Fruit fly (Drosophila melanogaster) whole organism, embryonic: ENCODE data around the gene Cul6.

Source experiments
- Asciz ChIP-seq: fragments of 200-800 bp; sonication (Bioruptor generic); optimal IDR thresholded peaks from 2 replicates; lab custom pipeline; 2017; ENCODE audit warnings: missing biosample characterization, mild to moderate bottlenecking, missing genetic modification characterization, missing genetic modification reagents
- Atf6 ChIP-seq: fragments of 200-800 bp; sonication (Bioruptor generic); IDR thresholded peaks from 2 replicates; pipeline ENCODE4 v1.3.6; 2022; ENCODE audit warnings: missing biosample characterization, missing genetic modification characterization
- BtbVII ChIP-seq: fragments of 200-800 bp; sonication (Bioruptor generic); optimal IDR thresholded peaks from 3 replicates; lab custom pipeline; 2017; ENCODE audit warnings: missing biosample characterization, mild to moderate bottlenecking, missing genetic modification characterization
- CG10543 ChIP-seq: fragments of 200-800 bp; sonication (Bioruptor generic); optimal IDR thresholded peaks from 3 replicates; lab custom pipeline; 2017; ENCODE audit warnings: missing biosample characterization, mild to moderate bottlenecking, missing genetic modification characterization, moderate library complexity
- CG11093 ChIP-seq: fragments of 200-800 bp; sonication (Bioruptor generic); IDR thresholded peaks from 3 replicates; pipeline ENCODE4 v1.3.6; 2022; ENCODE audit warnings: missing biosample characterization, missing genetic modification characterization
- CG11247 ChIP-seq: fragments of 200-800 bp; sonication (Bioruptor generic); IDR thresholded peaks from 2 replicates; pipeline ENCODE4 v1.3.6; 2022; ENCODE audit warnings: missing biosample characterization, missing genetic modification characterization
- CG11398 ChIP-seq: fragments of 200-800 bp; sonication (Bioruptor generic); optimal IDR thresholded peaks from 2 replicates; lab custom pipeline; 2016; ENCODE audit warnings: missing biosample characterization, missing genetic modification characterization
- CG14710 ChIP-seq: fragments of 200-800 bp; sonication (Bioruptor generic); optimal IDR thresholded peaks from 3 replicates; lab custom pipeline; 2019; ENCODE audit warnings: missing biosample characterization, mild to moderate bottlenecking, missing genetic modification characterization, moderate library complexity
- CG1603 ChIP-seq: fragments of 200-800 bp; sonication (Bioruptor generic); optimal IDR thresholded peaks from 2 replicates; lab custom pipeline; 2019; ENCODE audit warnings: missing biosample characterization, mild to moderate bottlenecking, missing genetic modification characterization, moderate library complexity
- CG16815 ChIP-seq: fragments of 200-800 bp; sonication (Bioruptor generic); optimal IDR thresholded peaks from 3 replicates; lab custom pipeline; 2017; ENCODE audit warnings: missing biosample characterization, mild to moderate bottlenecking, missing genetic modification characterization
- CG17361 ChIP-seq: fragments of 200-800 bp; sonication (Bioruptor generic); IDR thresholded peaks from 3 replicates; pipeline ENCODE4 v1.3.6; 2022; ENCODE audit warnings: missing biosample characterization, missing genetic modification characterization
- CG17802 ChIP-seq: fragments of 200-800 bp; sonication (Bioruptor generic); optimal IDR thresholded peaks from 2 replicates; lab custom pipeline; 2018; ENCODE audit warnings: missing biosample characterization, mild to moderate bottlenecking, missing genetic modification characterization, moderate library complexity
- CG17829 ChIP-seq: fragments of 200-800 bp; optimal IDR thresholded peaks from 2 replicates; lab custom pipeline; 2019; ENCODE audit warnings: missing biosample characterization, mild to moderate bottlenecking, missing genetic modification characterization, moderate library complexity
- CG2116 ChIP-seq: fragments of 200-800 bp; sonication (Bioruptor generic); optimal IDR thresholded peaks from 3 replicates; lab custom pipeline; 2018; ENCODE audit warnings: missing biosample characterization, mild to moderate bottlenecking, missing genetic modification characterization
- CG2712 ChIP-seq: fragments of 200-800 bp; optimal IDR thresholded peaks from 3 replicates; lab custom pipeline; 2019; ENCODE audit warnings: missing biosample characterization, mild to moderate bottlenecking, missing genetic modification characterization, moderate library complexity
- CG31224 ChIP-seq: fragments of 200-800 bp; sonication (Bioruptor generic); IDR thresholded peaks from 2 replicates; pipeline ENCODE4 v1.3.6; 2022; ENCODE audit warnings: missing biosample characterization, missing genetic modification characterization
- CG3163 ChIP-seq: fragments of 200-800 bp; sonication (Bioruptor generic); optimal IDR thresholded peaks from 3 replicates; lab custom pipeline; 2016; ENCODE audit warnings: missing biosample characterization, missing genetic modification characterization
- CG34422 ChIP-seq: fragments of 200-800 bp; sonication (Bioruptor generic); IDR thresholded peaks from 3 replicates; pipeline ENCODE4 v1.3.6; 2022; ENCODE audit warnings: missing biosample characterization, missing genetic modification characterization
- CG3995 ChIP-seq: fragments of 200-800 bp; sonication (Bioruptor generic); optimal IDR thresholded peaks from 3 replicates; lab custom pipeline; 2016; ENCODE audit warnings: missing biosample characterization, missing genetic modification characterization
- CG5953 ChIP-seq: fragments of 200-800 bp; sonication (Bioruptor generic); IDR thresholded peaks from 2 replicates; pipeline ENCODE4 v1.3.6; 2022; ENCODE audit warnings: missing biosample characterization, missing genetic modification characterization
- CG8944 ChIP-seq: fragments of 200-800 bp; sonication (Bioruptor generic); optimal IDR thresholded peaks from 3 replicates; lab custom pipeline; 2016; ENCODE audit warnings: missing biosample characterization, missing genetic modification characterization
- D19A ChIP-seq: fragments of 200-800 bp; optimal IDR thresholded peaks from 3 replicates; lab custom pipeline; 2019; ENCODE audit warnings: missing biosample characterization, mild to moderate bottlenecking, missing genetic modification characterization, moderate library complexity
- Dll ChIP-seq: fragments of 200-800 bp; sonication (Bioruptor generic); IDR thresholded peaks from 4 replicates; pipeline ENCODE4 v1.3.6; 2022; ENCODE audit warnings: missing biosample characterization, missing genetic modification characterization; ENCODE audit not compliant: partially characterized antibody
- Dref ChIP-seq: fragments of 200-800 bp; sonication (Bioruptor generic); IDR thresholded peaks from 2 replicates; pipeline ENCODE4 v1.3.6; 2022; ENCODE audit warnings: missing biosample characterization, missing genetic modification characterization
- Med ChIP-seq: fragments of 200-800 bp; sonication (Bioruptor generic); peaks from one replicate; lab custom pipeline; 2016; ENCODE audit warnings: missing biosample characterization, missing genetic modification characterization, mild to moderate bottlenecking, inconsistent platforms, moderate library complexity
- NfI ChIP-seq: fragments of 200-800 bp; sonication (Bioruptor generic); optimal IDR thresholded peaks from 3 replicates; lab custom pipeline; 2018; ENCODE audit warnings: missing biosample characterization, mild to moderate bottlenecking, missing genetic modification characterization, moderate library complexity
- Scr ChIP-seq: fragments of 200-800 bp; sonication (Bioruptor generic); IDR thresholded peaks from 2 replicates; pipeline ENCODE4 v1.3.6; 2022; ENCODE audit warnings: missing biosample characterization, missing genetic modification characterization; ENCODE audit not compliant: partially characterized antibody
- Sry-δ ChIP-seq: fragments of 200-800 bp; sonication (Bioruptor generic); optimal IDR thresholded peaks from 2 replicates; lab custom pipeline; 2016; ENCODE audit warnings: missing biosample characterization, missing genetic modification characterization
- Trl ChIP-seq, 3 experiments: fragments of >200 bp in 2 of 3; fragments of 200-800 bp in 1 of 3; sonication (Bioruptor generic) in 1 of 3; optimal IDR thresholded peaks; 2 replicates in 1 of 3; 3 replicates in 2 of 3; lab custom pipeline; 2016 to 2017; ENCODE audit warnings: missing biosample characterization in 1 of 3, missing genetic modification characterization in 1 of 3
- cg ChIP-seq: fragments of 200-800 bp; sonication (Bioruptor generic); optimal IDR thresholded peaks from 3 replicates; lab custom pipeline; 2019; ENCODE audit warnings: missing biosample characterization, mild to moderate bottlenecking, missing genetic modification characterization, moderate library complexity
- dimm ChIP-seq: fragments of 200-800 bp; sonication (Bioruptor generic); IDR thresholded peaks from 2 replicates; pipeline ENCODE4 v1.3.6; 2022; ENCODE audit warnings: missing biosample characterization, missing genetic modification characterization
- dmrt11E ChIP-seq: fragments of 200-800 bp; sonication (Bioruptor generic); optimal IDR thresholded peaks from 3 replicates; lab custom pipeline; 2018; ENCODE audit warnings: missing biosample characterization, mild to moderate bottlenecking, missing genetic modification characterization, moderate library complexity
- en ChIP-seq: fragments of 200-800 bp; sonication (Bioruptor generic); optimal IDR thresholded peaks from 2 replicates; lab custom pipeline; 2016; ENCODE audit warnings: missing biosample characterization, missing genetic modification characterization
- fd102C ChIP-seq: fragments of 200-800 bp; sonication (Bioruptor generic); optimal IDR thresholded peaks from 2 replicates; lab custom pipeline; 2018; ENCODE audit warnings: missing biosample characterization, mild to moderate bottlenecking, missing genetic modification characterization, moderate library complexity
- fd3F ChIP-seq: fragments of 200-800 bp; sonication (Bioruptor generic); optimal IDR thresholded peaks from 2 replicates; lab custom pipeline; 2018; ENCODE audit warnings: missing biosample characterization, mild to moderate bottlenecking, missing genetic modification characterization, moderate library complexity
- gem ChIP-seq: fragments of 200-800 bp; sonication (Bioruptor generic); optimal IDR thresholded peaks from 2 replicates; lab custom pipeline; 2019; ENCODE audit warnings: missing biosample characterization, mild to moderate bottlenecking, missing genetic modification characterization, moderate library complexity
- gt ChIP-seq: fragments of 200-800 bp; sonication (Bioruptor generic); IDR thresholded peaks from 2 replicates; pipeline ENCODE4 v1.3.6; 2022; ENCODE audit warnings: missing biosample characterization, missing genetic modification characterization
- hb ChIP-seq: fragments of 200-800 bp; sonication (Bioruptor generic); IDR thresholded peaks from 3 replicates; pipeline ENCODE4 v1.3.6; 2022; ENCODE audit warnings: missing biosample characterization, missing genetic modification characterization; ENCODE audit not compliant: partially characterized antibody
- lbe ChIP-seq: fragments of 200-800 bp; sonication (Bioruptor generic); optimal IDR thresholded peaks from 2 replicates; lab custom pipeline; 2016; ENCODE audit warnings: missing biosample characterization, mild to moderate bottlenecking, missing genetic modification characterization
- nau ChIP-seq: fragments of 200-800 bp; sonication (Bioruptor generic); optimal IDR thresholded peaks from 3 replicates; lab custom pipeline; 2017; ENCODE audit warnings: missing biosample characterization, mild to moderate bottlenecking, missing genetic modification characterization, missing genetic modification reagents
- nerfin-2 ChIP-seq: fragments of 200-800 bp; sonication (Bioruptor generic); IDR thresholded peaks from 2 replicates; pipeline ENCODE4 v1.3.6; 2022; ENCODE audit warnings: missing biosample characterization, missing genetic modification characterization; ENCODE audit not compliant: partially characterized antibody
- pho ChIP-seq: fragments of 200-800 bp; sonication (Bioruptor generic); optimal IDR thresholded peaks from 2 replicates; lab custom pipeline; 2016; ENCODE audit warnings: missing biosample characterization, missing genetic modification characterization
- ranshi ChIP-seq: fragments of 200-800 bp; sonication (Bioruptor generic); IDR thresholded peaks from 2 replicates; pipeline ENCODE4 v1.3.6; 2022; ENCODE audit warnings: missing biosample characterization, missing genetic modification characterization
- row ChIP-seq: fragments of 200-800 bp; sonication (Bioruptor generic); IDR thresholded peaks from 3 replicates; pipeline ENCODE4 v1.3.6; 2022; ENCODE audit warnings: missing biosample characterization, missing genetic modification characterization
- sc ChIP-seq, 3 experiments: fragments of >200 bp in 2 of 3; fragments of 200-800 bp in 1 of 3; sonication (Bioruptor generic) in 1 of 3; optimal IDR thresholded peaks; 2 replicates in 2 of 3; 3 replicates in 1 of 3; lab custom pipeline; 2017; ENCODE audit warnings: mild to moderate bottlenecking in 1 of 3, missing biosample characterization in 1 of 3, missing genetic modification characterization in 1 of 3, missing genetic modification reagents in 1 of 3

Gene Cul6

dm6 chr3L:13015195-13015822, 3.8 kb upstream of the Cul6 start, which contains the start of gene MICAL-like (continued):
- no peak for TF ChIP-seq gt (GFP tag; lab: Robert Waterston, UW)
- TF ChIP-seq CG34422 (GFP tag; lab: Robert Waterston, UW) = peak; percentile 27; the same call in 1 of the 3 replicates
- no peak for TF ChIP-seq BtbVII (GFP tag; lab: Kevin White, UChicago)
- TF ChIP-seq Med = peak; percentile 87
- TF ChIP-seq CG11093 (GFP tag; lab: Robert Waterston, UW) = no peak
- TF ChIP-seq CG10543 = no peak
- peak; percentile 39 for TF ChIP-seq NfI (GFP tag; lab: Kevin White, UChicago)
- TF ChIP-seq CG17802 (tag; lab: Kevin White, UChicago) = peak; percentile 42
- TF ChIP-seq CG3995 (GFP tag; lab: Kevin White, UChicago) = peak; percentile 89
- no peak for TF ChIP-seq CG16815 (GFP tag; lab: Kevin White, UChicago)
- TF ChIP-seq dimm (GFP tag; lab: Robert Waterston, UW) = no peak
- TF ChIP-seq fd3F (GFP tag; lab: Kevin White, UChicago) = no peak

DNA sequence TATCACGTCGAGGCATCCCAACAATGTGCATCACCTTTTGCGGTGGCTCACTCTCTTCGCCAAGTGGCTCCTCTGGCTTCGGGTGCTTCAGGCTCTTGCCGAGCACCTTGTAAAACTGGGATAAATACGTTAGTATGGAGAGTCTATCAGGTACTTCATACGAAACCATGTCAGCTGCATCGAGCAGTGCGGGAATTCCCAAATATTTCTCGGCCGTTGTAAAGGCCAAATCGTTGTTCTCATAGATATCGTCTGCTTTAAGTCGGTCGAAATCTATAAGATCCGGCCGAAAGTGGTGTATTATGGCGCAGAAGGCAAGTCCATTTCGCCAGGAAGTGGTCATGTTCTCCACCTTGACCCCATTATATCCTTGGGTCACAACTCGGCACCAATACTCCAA, 3.2 kb upstream of the Cul6 start:
- TF ChIP-seq hb (GFP tag; lab: Robert Waterston, UW) (0 out of 3 replicates have a peak, but pooled peaks have one; percentile 49), nau (GFP tag; lab: Kevin White, UChicago) (no peak)

dm6 chr3L:13007946-13008462, 3.5 kb downstream of the Cul6 start:
- peak; percentile 75 for TF ChIP-seq Dref (GFP tag; lab: Robert Waterston, UW)
- peak; percentile 30 for TF ChIP-seq CG14710 (tag; lab: Kevin White, UChicago)
- TF ChIP-seq CG3163 = no peak
- TF ChIP-seq CG17829 (tag; lab: Kevin White, UChicago) = peak; percentile 24
- no peak for TF ChIP-seq Asciz (GFP tag; lab: Kevin White, UChicago)
- peak; percentile 29 for TF ChIP-seq lbe (GFP tag; lab: Kevin White, UChicago)
- TF ChIP-seq CG11398 (GFP tag; lab: Kevin White, UChicago) = no peak
- no peak for TF ChIP-seq Atf6 (GFP tag; lab: Robert Waterston, UW)
- TF ChIP-seq CG17361 (GFP tag; lab: Robert Waterston, UW) = 0 out of 3 replicates have a peak, but pooled peaks have one; percentile 16
- peak; percentile 47 for TF ChIP-seq CG2712
- no peak for TF ChIP-seq pho (GFP tag; lab: Kevin White, UChicago)
- TF ChIP-seq NfI (GFP tag; lab: Kevin White, UChicago) = no peak
- TF ChIP-seq fd102C (GFP tag; lab: Kevin White, UChicago) = no peak
- TF ChIP-seq sc (optimal IDR thresholded peaks at IDR 0.05; lab: Kevin White, UChicago) = no peak
- TF ChIP-seq sc (GFP tag; optimal IDR thresholded peaks at IDR 0.05; lab: Kevin White, UChicago) = no peak
- no peak for TF ChIP-seq CG1603 (tag; lab: Kevin White, UChicago)
- TF ChIP-seq CG31224 (GFP tag; lab: Robert Waterston, UW) = no peak
- TF ChIP-seq nerfin-2 = peak; percentile 49
- peak; percentile 77 for TF ChIP-seq Scr (GFP tag; lab: Robert Waterston, UW)
- TF ChIP-seq ranshi (GFP tag; lab: Robert Waterston, UW) = peak; percentile 7; the same call in 1 of the 2 replicates
- peak; percentile 96 for TF ChIP-seq D19A (tag; lab: Kevin White, UChicago)
- peak; percentile 13 for TF ChIP-seq Sry-δ
- peak; percentile 42 for TF ChIP-seq gem (tag; lab: Kevin White, UChicago)
- TF ChIP-seq CG8944 (GFP tag; lab: Kevin White, UChicago) = no peak
- no peak for TF ChIP-seq dmrt11E
- peak; percentile 78 for TF ChIP-seq Dll (GFP tag; lab: Robert Waterston, UW)
- no peak for TF ChIP-seq cg (GFP tag; lab: Kevin White, UChicago)
- no peak for TF ChIP-seq CG11247 (GFP tag; lab: Robert Waterston, UW)
- TF ChIP-seq Trl (optimal IDR thresholded peaks at IDR 0.05; lab: Kevin White, UChicago) = no peak
- TF ChIP-seq Trl (GFP tag; optimal IDR thresholded peaks at IDR 0.05; lab: Kevin White, UChicago) = no peak
- peak; percentile 46 for TF ChIP-seq CG2116
- no peak for TF ChIP-seq CG5953 (GFP tag; lab: Robert Waterston, UW)
- peak; percentile 44; the same call in 2 of the 3 replicates for TF ChIP-seq row (GFP tag; lab: Robert Waterston, UW)
- TF ChIP-seq en = no peak
